Worm (Caenorhabditis elegans) whole organism, L1 larva: ENCODE measurements around the gene enu-3.6.

Experiments used
- nhr-77 ChIP-seq: fragments of 150-350 bp; optimal IDR thresholded peaks from 2 replicates; lab custom pipeline; 2014; ENCODE audit warnings: missing biosample characterization, missing genetic modification characterization
- unc-62 ChIP-seq: fragments of 150-350 bp; optimal IDR thresholded peaks from 2 replicates; lab custom pipeline; 2014; ENCODE audit warnings: missing biosample characterization, missing genetic modification reagents, missing genetic modification characterization

DNA sequence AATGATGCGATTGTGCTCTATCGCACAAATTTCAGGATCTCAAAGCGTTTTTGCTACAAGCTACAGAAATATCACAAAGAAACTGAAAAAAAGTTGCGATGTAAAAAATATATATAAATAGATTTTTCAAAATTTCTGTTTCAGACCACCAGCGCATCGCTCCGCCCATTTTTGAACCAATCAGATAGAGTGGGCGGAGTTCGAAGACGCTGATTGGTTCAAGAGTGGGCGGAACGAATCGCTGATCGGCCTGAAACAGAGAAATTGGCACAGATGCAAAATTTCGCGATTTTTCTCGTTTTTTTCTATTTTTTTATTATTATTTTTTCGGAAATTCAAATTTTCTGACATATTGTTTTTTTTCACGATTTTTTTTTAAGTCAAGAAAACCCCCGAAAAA, 47.4 kb upstream of the enu-3.6 start:
- TF ChIP-seq nhr-77 (tag; lab: Kevin White, UChicago) (no peak), unc-62 (GFP tag; lab: Kevin White, UChicago) (no peak)
